Worm (Caenorhabditis elegans) whole organism, L3 larva: ENCODE data around the gene srbc-70.

ENCODE experiments used
- ceh-82 ChIP-seq: fragments of 150-350 bp; optimal IDR thresholded peaks from 2 replicates; lab custom pipeline; 2014; ENCODE audit warnings: missing biosample characterization, missing genetic modification characterization
- mdl-1 ChIP-seq: fragments of 150-350 bp; optimal IDR thresholded peaks from 2 replicates; lab custom pipeline; 2014; ENCODE audit warnings: missing biosample characterization, missing genetic modification characterization

- no peak for TF ChIP-seq ceh-82 (tag; lab: Kevin White, UChicago)
- no peak for TF ChIP-seq mdl-1 (tag; lab: Kevin White, UChicago)
Measured at ce11 chrIV:4219983-4220382, 7.8 kb downstream of the srbc-70 start, which contains the start of gene F30B5.11.
